Worm (Caenorhabditis elegans) whole organism, L4 larva: ENCODE measurements around the gene maph-1.3.

Experiments
- Y48G9A.11 ChIP-seq: fragments of 200-800 bp; sonication (Bioruptor generic); IDR thresholded peaks from 2 replicates; pipeline ENCODE4 v1.3.6; 2022; ENCODE audit warnings: missing genetic modification reagents, missing genetic modification characterization, missing compliant biosample characterization
- ZK337.2 ChIP-seq: fragments of 200-800 bp; sonication (Bioruptor generic); IDR thresholded peaks from 2 replicates; pipeline ENCODE4 v1.3.6; 2022; ENCODE audit warnings: missing genetic modification reagents, missing genetic modification characterization, missing compliant biosample characterization
- aha-1 ChIP-seq: fragments of 150-350 bp; peaks from one replicate; lab custom pipeline; 2014; ENCODE audit warnings: missing biosample characterization, missing genetic modification characterization
- attf-4 ChIP-seq: sonication (generic microtip); optimal IDR thresholded peaks from 3 replicates; lab custom pipeline; 2017; ENCODE audit warnings: missing biosample characterization, missing genetic modification characterization
- ceh-28 ChIP-seq: fragments of 150-350 bp; optimal IDR thresholded peaks from 2 replicates; lab custom pipeline; 2014; ENCODE audit warnings: missing biosample characterization, missing genetic modification reagents, missing genetic modification characterization
- ceh-44 ChIP-seq: fragments of 200-800 bp; sonication (Bioruptor generic); IDR thresholded peaks from 2 replicates; pipeline ENCODE4 v1.3.6; 2022; ENCODE audit warnings: missing genetic modification reagents, missing genetic modification characterization, missing compliant biosample characterization
- daf-12 ChIP-seq: fragments of 150-350 bp; optimal IDR thresholded peaks from 2 replicates; lab custom pipeline; 2014; ENCODE audit warnings: missing biosample characterization, missing genetic modification reagents, missing genetic modification characterization
- daf-16 ChIP-seq, 3 experiments: sonication (generic microtip); optimal IDR thresholded peaks; 2 replicates each; lab custom pipeline; 2016 to 2017; ENCODE audit warnings: missing genetic modification characterization in 3 of 3, missing genetic modification reagents in 3 of 3, mild to moderate bottlenecking in 2 of 3, missing compliant biosample characterization in 2 of 3, missing biosample characterization in 1 of 3, moderate library complexity in 1 of 3
- daf-19 ChIP-seq: fragments of 200-800 bp; sonication (Bioruptor generic); conservative IDR thresholded peaks from 2 replicates; pipeline ENCODE4 v1.3.6; 2022; ENCODE audit warnings: missing genetic modification characterization, missing compliant biosample characterization
- dmd-6 ChIP-seq: fragments of 200-800 bp; sonication (Bioruptor generic); IDR thresholded peaks from 2 replicates; pipeline ENCODE4 v1.3.6; 2022; ENCODE audit warnings: missing genetic modification reagents, missing genetic modification characterization, missing compliant biosample characterization
- dmd-9 ChIP-seq: fragments of 200-800 bp; sonication (Bioruptor generic); IDR thresholded peaks from 2 replicates; pipeline ENCODE4 v1.3.6; 2022; ENCODE audit warnings: missing genetic modification reagents, missing genetic modification characterization, missing compliant biosample characterization
- dpl-1 ChIP-seq: fragments of 150-350 bp; optimal IDR thresholded peaks from 2 replicates; lab custom pipeline; 2014; ENCODE audit warnings: missing biosample characterization, missing genetic modification reagents, missing genetic modification characterization
- dve-1 ChIP-seq: sonication (generic microtip); optimal IDR thresholded peaks from 2 replicates; lab custom pipeline; 2017; ENCODE audit warnings: antibody characterized with exemption, mild to moderate bottlenecking, missing genetic modification characterization, missing compliant biosample characterization; ENCODE audit not compliant: insufficient read depth
- egl-43 ChIP-seq: fragments of 200-800 bp; sonication (Bioruptor generic); IDR thresholded peaks from 2 replicates; pipeline ENCODE4 v1.3.6; 2022; ENCODE audit warnings: missing genetic modification reagents, missing genetic modification characterization, missing compliant biosample characterization
- fkh-10 ChIP-seq: fragments of 150-350 bp; optimal IDR thresholded peaks from 2 replicates; lab custom pipeline; 2014; ENCODE audit warnings: missing biosample characterization, missing genetic modification reagents, missing genetic modification characterization
- fos-1 ChIP-seq: fragments of 150-350 bp; optimal IDR thresholded peaks from 2 replicates; lab custom pipeline; 2014; ENCODE audit warnings: missing biosample characterization, missing genetic modification characterization
- gei-8 ChIP-seq: fragments of 200-800 bp; sonication (Bioruptor generic); optimal IDR thresholded peaks from 2 replicates; lab custom pipeline; 2018; ENCODE audit warnings: mild to moderate bottlenecking, missing genetic modification characterization, missing compliant biosample characterization
- hif-1 ChIP-seq, 2 experiments: sonication (generic microtip); optimal IDR thresholded peaks; 2 replicates each; lab custom pipeline; 2016 to 2017; ENCODE audit warnings: missing compliant biosample characterization in 2 of 2, missing genetic modification characterization in 2 of 2, missing genetic modification reagents in 2 of 2, missing genotype in 2 of 2, mild to moderate bottlenecking in 1 of 2
- hlh-11 ChIP-seq: fragments of 200-800 bp; sonication (Bioruptor generic); optimal IDR thresholded peaks from 2 replicates; lab custom pipeline; 2018; ENCODE audit warnings: mild to moderate bottlenecking, missing genetic modification characterization, missing compliant biosample characterization
- hlh-30 ChIP-seq: sonication (generic microtip); optimal IDR thresholded peaks from 2 replicates; lab custom pipeline; 2017; ENCODE audit warnings: antibody characterized with exemption, mild to moderate bottlenecking, missing genetic modification characterization, missing compliant biosample characterization; ENCODE audit not compliant: insufficient read depth
- hmg-1.1 ChIP-seq: fragments of 200-800 bp; sonication (Bioruptor generic); IDR thresholded peaks from 2 replicates; pipeline ENCODE4 v1.3.6; 2022; ENCODE audit warnings: missing genetic modification reagents, missing genetic modification characterization, missing compliant biosample characterization
- jun-1 ChIP-seq: fragments of 150-350 bp; optimal IDR thresholded peaks from 2 replicates; lab custom pipeline; 2014; ENCODE audit warnings: missing biosample characterization, missing genetic modification reagents, missing genetic modification characterization
- lin-1 ChIP-seq: fragments of 200-800 bp; sonication (Bioruptor generic); IDR thresholded peaks from 2 replicates; pipeline ENCODE4 v1.3.6; 2022; ENCODE audit warnings: missing genetic modification reagents, missing genetic modification characterization, missing compliant biosample characterization
- lin-13 ChIP-seq: fragments of 150-350 bp; optimal IDR thresholded peaks from 2 replicates; lab custom pipeline; 2014; ENCODE audit warnings: missing biosample characterization, missing genetic modification reagents, missing genetic modification characterization
- lin-15B ChIP-seq: fragments of 150-350 bp; sonication (generic microtip); optimal IDR thresholded peaks from 3 replicates; lab custom pipeline; 2014; ENCODE audit warnings: missing biosample characterization, missing genetic modification characterization
- mdl-1 ChIP-seq, 2 experiments: fragments of 150-350 bp in 1 of 2; sonication (generic microtip) in 1 of 2; optimal IDR thresholded peaks; 2 replicates each; lab custom pipeline; 2014 to 2017; ENCODE audit warnings: missing biosample characterization in 2 of 2, missing genetic modification characterization in 2 of 2
- mes-2 ChIP-seq: sonication (generic microtip); optimal IDR thresholded peaks from 2 replicates; lab custom pipeline; 2016; ENCODE audit warnings: missing genotype, mild to moderate bottlenecking, missing genetic modification characterization, missing compliant biosample characterization; ENCODE audit not compliant: poor library complexity, severe bottlenecking
- mxl-2 ChIP-seq: fragments of 200-800 bp; sonication (Bioruptor generic); conservative IDR thresholded peaks from 2 replicates; pipeline ENCODE4 v1.3.6; 2022; ENCODE audit warnings: missing genetic modification reagents, missing genetic modification characterization, missing compliant biosample characterization
- mxl-3 ChIP-seq: fragments of 200-800 bp; sonication (Bioruptor generic); optimal IDR thresholded peaks from 2 replicates; lab custom pipeline; 2018; ENCODE audit warnings: mild to moderate bottlenecking, missing genetic modification characterization, missing compliant biosample characterization
- nhr-11 ChIP-seq: fragments of 150-350 bp; optimal IDR thresholded peaks from 2 replicates; lab custom pipeline; 2014; ENCODE audit warnings: missing biosample characterization, missing genetic modification characterization
- nhr-77 ChIP-seq: fragments of 150-350 bp; optimal IDR thresholded peaks from 2 replicates; lab custom pipeline; 2014; ENCODE audit warnings: missing biosample characterization, missing genetic modification characterization
- pha-4 ChIP-seq, 2 experiments: fragments of 150-350 bp in 1 of 2; fragments of 200-800 bp in 1 of 2; sonication (Bioruptor generic) in 1 of 2; IDR thresholded peaks in 1 of 2; optimal IDR thresholded peaks in 1 of 2; 2 replicates each; pipeline versions ENCODE4 v1.3.6 to Lab custom; 2014 to 2022; ENCODE audit warnings: missing genetic modification characterization in 2 of 2, missing genetic modification reagents in 2 of 2, missing biosample characterization in 1 of 2, missing compliant biosample characterization in 1 of 2
- pqm-1 ChIP-seq: sonication (generic microtip); optimal IDR thresholded peaks from 2 replicates; lab custom pipeline; 2017; ENCODE audit warnings: missing biosample characterization, missing genetic modification characterization
- rbr-2 ChIP-seq: sonication (generic microtip); optimal IDR thresholded peaks from 2 replicates; lab custom pipeline; 2016; ENCODE audit warnings: missing genotype, missing genetic modification characterization, missing compliant biosample characterization
- sdz-12 ChIP-seq: fragments of 200-800 bp; sonication (Bioruptor generic); optimal IDR thresholded peaks from 2 replicates; lab custom pipeline; 2018; ENCODE audit warnings: mild to moderate bottlenecking, missing genetic modification characterization, missing compliant biosample characterization
- spr-3 ChIP-seq: fragments of 200-800 bp; sonication (Bioruptor generic); optimal IDR thresholded peaks from 2 replicates; lab custom pipeline; 2018; ENCODE audit warnings: mild to moderate bottlenecking, missing genetic modification characterization, missing compliant biosample characterization
- unc-130 ChIP-seq: sonication (generic microtip); optimal IDR thresholded peaks from 2 replicates; lab custom pipeline; 2016; ENCODE audit warnings: missing genetic modification reagents, missing genetic modification characterization, missing compliant biosample characterization
- unc-62 ChIP-seq, 3 experiments: fragments of 150-350 bp in 1 of 3; sonication (generic microtip); optimal IDR thresholded peaks in 2 of 3; peaks in 1 of 3; 1 replicate in 1 of 3; 2 replicates in 2 of 3; lab custom pipeline; 2014 to 2017; ENCODE audit warnings: missing biosample characterization in 3 of 3, missing genetic modification characterization in 3 of 3, missing genetic modification reagents in 3 of 3, missing genotype in 1 of 3
- vab-7 ChIP-seq: fragments of 200-800 bp; sonication (Bioruptor generic); IDR thresholded peaks from 2 replicates; pipeline ENCODE4 v1.3.6; 2022; ENCODE audit warnings: missing genetic modification reagents, missing genetic modification characterization, missing compliant biosample characterization

The maph-1.3 gene

DNA sequence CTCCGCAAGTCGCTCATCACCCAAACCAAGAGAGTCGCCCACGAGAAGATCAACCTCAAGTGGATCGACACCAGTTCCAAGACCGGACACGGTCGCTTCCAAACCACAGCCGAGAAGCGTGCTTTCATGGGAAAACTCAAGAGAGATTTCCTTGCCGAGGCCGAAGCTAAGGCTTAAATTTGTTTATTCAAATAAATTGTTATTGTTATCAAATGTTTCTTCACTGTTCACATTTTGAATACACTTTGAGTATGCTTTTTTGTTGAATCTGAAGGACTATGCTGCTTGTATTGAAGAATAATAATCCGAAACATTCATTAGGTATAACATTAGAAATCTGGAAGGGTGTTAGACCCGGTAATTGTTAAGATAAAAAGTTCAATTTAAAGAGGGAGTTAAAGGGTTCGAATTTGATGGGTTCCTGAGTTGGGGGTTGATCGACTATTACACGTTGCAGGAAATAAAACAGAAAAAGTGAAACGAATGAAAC, 24.6 kb downstream of the maph-1.3 start (continued):
- peak in 1 of 2 experiments; percentile 18 for TF ChIP-seq daf-16 (GFP tag; optimal IDR thresholded peaks at IDR 0.05; lab: Kevin White, UChicago)
- peak; percentile 3 for TF ChIP-seq daf-16 (tag; optimal IDR thresholded peaks at IDR 0.05; lab: Kevin White, UChicago)
- peak; percentile 93 for TF ChIP-seq aha-1 (tag; lab: Kevin White, UChicago)
- TF ChIP-seq hmg-1.1, result peak; percentile 13; the same call in 1 of the 2 replicates
- TF ChIP-seq mdl-1 (tag; optimal IDR thresholded peaks at IDR 0.05; lab: Kevin White, UChicago), result peak in 1 of 2 experiments; percentile 1
- no peak for TF ChIP-seq daf-19
- TF ChIP-seq, all 104 proteins: peak for 43

ce11 chrIII:3871763-3872486, 27.2 kb downstream of the maph-1.3 start:
- TF ChIP-seq fos-1 (tag; lab: Kevin White, UChicago) (no peak), daf-16 (GFP tag; optimal IDR thresholded peaks at IDR 0.05; lab: Kevin White, UChicago) (no peak), daf-16 (tag; optimal IDR thresholded peaks at IDR 0.05; lab: Kevin White, UChicago) (peak; percentile 34), unc-130 (no peak), ceh-28 (tag; lab: Kevin White, UChicago) (no peak), attf-4 (tag; lab: Kevin White, UChicago) (no peak), unc-62 (GFP tag; optimal IDR thresholded peaks at IDR 0.05 in 1 of 2; lab: Kevin White, UChicago) (peak in 1 of 2 experiments; percentile 1), unc-62 (tag; optimal IDR thresholded peaks at IDR 0.05; lab: Kevin White, UChicago) (no peak), mes-2 (tag; lab: Kevin White, UChicago) (no peak), dmd-6 (GFP tag; lab: Robert Waterston, UW) (no peak; the same call in 1 of the 2 replicates), fkh-10 (GFP tag; lab: Kevin White, UChicago) (no peak), lin-1 (peak; percentile 22; the same call in 1 of the 2 replicates), dmd-9 (no peak), rbr-2 (tag; lab: Kevin White, UChicago) (no peak), pqm-1 (tag; lab: Kevin White, UChicago) (peak; percentile 9), ceh-44 (GFP tag; lab: Robert Waterston, UW) (no peak)

- TF ChIP-seq aha-1 (tag; lab: Kevin White, UChicago) (peak; percentile 49), ZK337.2 (GFP tag; lab: Robert Waterston, UW) (peak; percentile 37; the same call in 1 of the 2 replicates), sdz-12 (GFP tag; lab: Kevin White, UChicago) (peak; percentile 42), lin-15B (tag; lab: Kevin White, UChicago) (no peak)
Observed at ce11 chrIII:3872978-3873377, 28.3 kb downstream of the maph-1.3 start.

DNA sequence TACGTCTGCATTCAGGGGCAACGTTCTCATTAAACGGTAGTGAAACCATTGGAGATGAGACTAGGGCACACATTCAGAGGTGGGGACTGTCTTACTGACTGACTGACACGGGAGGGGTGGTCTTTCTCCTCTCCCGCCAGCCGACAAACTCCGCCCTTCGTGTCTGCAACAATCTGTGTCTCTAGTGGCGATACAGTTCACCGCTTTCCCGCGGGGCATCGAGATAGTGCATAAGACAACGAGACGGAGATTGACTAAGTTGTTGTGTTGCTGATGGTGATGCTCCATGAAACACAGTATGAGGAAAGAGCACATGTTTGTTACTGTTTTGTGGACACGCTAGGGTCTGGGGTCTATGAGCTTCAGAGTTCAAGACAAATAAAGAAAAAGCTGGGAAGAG, 28.7 kb downstream of the maph-1.3 start:
- TF ChIP-seq gei-8 (no peak), nhr-77 (tag; lab: Kevin White, UChicago) (peak; percentile 41), dmd-9 (no peak), dve-1 (tag; lab: Kevin White, UChicago) (peak; percentile 34), Y48G9A.11 (GFP tag; lab: Robert Waterston, UW) (no peak), mxl-3 (GFP tag; lab: Kevin White, UChicago) (peak; percentile 86), mxl-2 (no peak), spr-3 (GFP tag; lab: Kevin White, UChicago) (peak; percentile 11), pha-4 (GFP tag; IDR thresholded peaks at IDR 0.05; lab: Robert Waterston, UW) (peak; percentile 26; the same call in 1 of the 2 replicates), pha-4 (tag; optimal IDR thresholded peaks at IDR 0.05; lab: Kevin White, UChicago) (no peak), daf-12 (tag; lab: Kevin White, UChicago) (no peak), hlh-30 (tag; lab: Kevin White, UChicago) (peak; percentile 65), hmg-1.1 (peak; percentile 42; the same call in 1 of the 2 replicates), egl-43 (GFP tag; lab: Robert Waterston, UW) (0 out of 2 replicates have a peak, but pooled peaks have one; percentile 40), lin-13 (GFP tag; lab: Kevin White, UChicago) (peak; percentile 25), daf-16 (GFP tag; optimal IDR thresholded peaks at IDR 0.05; lab: Kevin White, UChicago) (no peak), daf-16 (tag; optimal IDR thresholded peaks at IDR 0.05; lab: Kevin White, UChicago) (peak; percentile 71), hif-1 (tag; optimal IDR thresholded peaks at IDR 0.05; lab: Kevin White, UChicago) (peak in 1 of 2 experiments; percentile 61), mdl-1 (tag; optimal IDR thresholded peaks at IDR 0.05; lab: Kevin White, UChicago) (peak in 1 of 2 experiments; percentile 66), daf-19 (no peak), dmd-6 (GFP tag; lab: Robert Waterston, UW) (peak; percentile 65), dpl-1 (GFP tag; lab: Kevin White, UChicago) (no peak), jun-1 (tag; lab: Kevin White, UChicago) (no peak), vab-7 (GFP tag; lab: Robert Waterston, UW) (0 out of 2 replicates have a peak, but pooled peaks have one; percentile 34), hlh-11 (tag; lab: Kevin White, UChicago) (peak; percentile 72), nhr-11 (tag; lab: Kevin White, UChicago) (no peak)
